Fruit fly (Drosophila melanogaster): ENCODE results near the gene RpL30.
A peak's percentile ranks its signal among the peaks of the same experiment; 100 is the strongest.

RpL30 gene

DNA sequence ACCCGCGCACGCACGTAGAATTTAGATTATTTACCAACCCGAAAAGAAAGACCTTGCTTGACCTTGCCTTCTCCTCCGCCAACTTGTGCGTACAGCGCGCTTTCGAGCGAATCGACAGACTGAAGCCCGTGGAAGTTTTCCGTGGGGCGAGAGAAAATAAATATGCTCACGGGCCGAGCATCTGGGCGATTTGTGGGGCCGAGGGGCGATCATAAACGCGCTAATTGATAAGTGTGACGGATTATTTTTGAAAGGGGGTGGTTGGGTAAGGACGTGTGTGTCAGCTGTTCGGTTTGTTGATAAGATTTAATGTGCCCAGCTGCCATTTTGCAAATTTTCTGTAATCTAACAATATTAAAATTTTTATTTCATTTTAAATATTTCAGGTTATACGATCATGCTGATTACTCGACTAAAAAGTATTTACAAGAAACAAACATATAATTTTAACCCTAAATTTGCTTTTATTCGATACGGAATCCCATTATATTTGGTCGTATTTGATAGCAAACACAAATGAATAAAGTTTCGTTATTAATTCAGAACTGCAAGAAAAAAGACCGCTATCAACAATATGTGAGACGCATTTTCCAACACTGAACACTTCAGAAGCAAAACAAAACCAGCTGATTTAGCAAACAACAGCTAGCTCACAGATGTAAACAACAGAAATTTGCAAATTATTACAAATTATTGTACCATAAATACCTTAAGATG lies 34.9 kb downstream of the RpL30 start, which contains the start of the genes L2HGDH and CG10431:
L2HGDH (minus strand) TSS at position 386 of the 717 bp plus-strand sequence.
CG10431 (plus strand) TSS at position 648 of the 717 bp plus-strand sequence.
- TF ChIP-seq svp (GFP tag) (peak; percentile 97), dsx (GFP tag; optimal IDR thresholded peaks at IDR 0.05; ENCODE audit: poor library complexity, severe bottlenecking) (no peak), CG10631 (GFP tag; optimal IDR thresholded peaks at IDR 0.05) (peak; percentile 83), Eip75B (GFP tag; optimal IDR thresholded peaks at IDR 0.05) (no peak), Ets21C (GFP tag; optimal IDR thresholded peaks at IDR 0.05) (peak; percentile 55), CG10669 (GFP tag; optimal IDR thresholded peaks at IDR 0.05) (peak; percentile 46), lz (GFP tag; optimal IDR thresholded peaks at IDR 0.05) (peak; percentile 70), Eip78C (GFP tag) (peak; percentile 92), cyc (GFP tag; optimal IDR thresholded peaks at IDR 0.05) (no peak), eg (GFP tag; IDR thresholded peaks at IDR 0.05) (peak; percentile 74), CG6163 (GFP tag; IDR thresholded peaks at IDR 0.05) (0 out of 3 replicates have a peak, but pooled peaks have one; percentile 22), topi (GFP tag; optimal IDR thresholded peaks at IDR 0.05) (peak; percentile 65), ss (GFP tag; optimal IDR thresholded peaks at IDR 0.05) (peak in 1 of 2 experiments; percentile 56), CG7368 (GFP tag; optimal IDR thresholded peaks at IDR 0.05) (peak; percentile 25), CG6792 (GFP tag; optimal IDR thresholded peaks at IDR 0.05) (peak; percentile 61), spab (GFP tag; optimal IDR thresholded peaks at IDR 0.05) (no peak), CG11294 (GFP tag; IDR thresholded peaks at IDR 0.05) (no peak), CG3032 (tag; optimal IDR thresholded peaks at IDR 0.05) (peak; percentile 69), Lpt (GFP tag; optimal IDR thresholded peaks at IDR 0.05) (peak; percentile 49), achi (GFP tag; optimal IDR thresholded peaks at IDR 0.05) (peak; percentile 72), fkh (GFP tag; optimal IDR thresholded peaks at IDR 0.05) (peak; percentile 89), Smox (GFP tag; optimal IDR thresholded peaks at IDR 0.05) (no peak), Ets96B (tag; optimal IDR thresholded peaks at IDR 0.05) (peak; percentile 52), fd59A (GFP tag; optimal IDR thresholded peaks at IDR 0.05) (peak; percentile 43), CG31627 (GFP tag; optimal IDR thresholded peaks at IDR 0.05) (peak; percentile 65), CG15336 (GFP tag; IDR thresholded peaks at IDR 0.05) (peak; percentile 34; the same call in 1 of the 2 replicates), acj6 (GFP tag; optimal IDR thresholded peaks at IDR 0.05) (peak; percentile 69), Met (GFP tag; optimal IDR thresholded peaks at IDR 0.05) (peak; percentile 70), CG11762 (GFP tag; optimal IDR thresholded peaks at IDR 0.05; ENCODE audit: insufficient read depth) (peak; percentile 23), CG8319 (GFP tag; optimal IDR thresholded peaks at IDR 0.05) (peak; percentile 58), fd85E (GFP tag; optimal IDR thresholded peaks at IDR 0.05) (peak; percentile 31), esn (GFP tag; optimal IDR thresholded peaks at IDR 0.05) (peak; percentile 77), CG11902 (GFP tag; optimal IDR thresholded peaks at IDR 0.05) (no peak), Blimp-1 (GFP tag; optimal IDR thresholded peaks at IDR 0.05) (no peak), vri (GFP tag; optimal IDR thresholded peaks at IDR 0.05) (peak; percentile 58), CG6808 (GFP tag; optimal IDR thresholded peaks at IDR 0.05) (no peak), Sox15 (GFP tag; optimal IDR thresholded peaks at IDR 0.05) (peak; percentile 29), CG6854 (GFP tag; optimal IDR thresholded peaks at IDR 0.05) (peak; percentile 57), Hr39 (GFP tag; optimal IDR thresholded peaks at IDR 0.05) (peak; percentile 34), Eip93F (GFP tag; optimal IDR thresholded peaks at IDR 0.05) (peak; percentile 30), Sox14 (GFP tag; optimal IDR thresholded peaks at IDR 0.05) (peak; percentile 65)
